Fruit fly (Drosophila melanogaster): ENCODE data around the gene Cf2.

Gene Cf2

dm6 chr2L:4891914-4892469 lies 9.1 kb upstream of the Cf2 start, which contains the start of gene CG3036 (continued):
- peak; percentile 77 for TF ChIP-seq Opbp (GFP tag; IDR thresholded peaks at IDR 0.05; ENCODE audit: partially characterized antibody)
- TF ChIP-seq Vsx1 (GFP tag; optimal IDR thresholded peaks at IDR 0.05), result peak; percentile 6
- peak; percentile 91 for TF ChIP-seq CG12769 (tag; optimal IDR thresholded peaks at IDR 0.05)
- peak; percentile 29 for TF ChIP-seq nmo (GFP tag; optimal IDR thresholded peaks at IDR 0.05)
- TF ChIP-seq Hr51 (GFP tag; optimal IDR thresholded peaks at IDR 0.05), result peak in 1 of 2 experiments; percentile 27
- TF ChIP-seq wdn (GFP tag; IDR thresholded peaks at IDR 0.05), result 0 out of 2 replicates have a peak, but pooled peaks have one; percentile 15
- peak; percentile 90 for TF ChIP-seq Med (GFP tag)
- TF ChIP-seq Dad (GFP tag; optimal IDR thresholded peaks at IDR 0.05), result peak; percentile 10
- TF ChIP-seq otp (GFP tag; IDR thresholded peaks at IDR 0.05), result peak; percentile 66; the same call in 1 of the 3 replicates
- TF ChIP-seq CG16815 (GFP tag; optimal IDR thresholded peaks at IDR 0.05), result no peak
- TF ChIP-seq CG2202 (tag; optimal IDR thresholded peaks at IDR 0.05), result peak; percentile 7
- TF ChIP-seq fd96Cb (tag; optimal IDR thresholded peaks at IDR 0.05), result no peak
- TF ChIP-seq crp (GFP tag; optimal IDR thresholded peaks at IDR 0.05), result peak in 1 of 2 experiments; percentile 44
- peak; percentile 76 for TF ChIP-seq CG11504 (tag; optimal IDR thresholded peaks at IDR 0.05)
- peak; percentile 79 for TF ChIP-seq CG8359 (GFP tag; optimal IDR thresholded peaks at IDR 0.05; ENCODE audit: borderline replicate concordance)
- TF ChIP-seq CG16779 (GFP tag; IDR thresholded peaks at IDR 0.05), result peak; percentile 67; the same call in 1 of the 2 replicates
- TF ChIP-seq Side (GFP tag; optimal IDR thresholded peaks at IDR 0.05), result peak; percentile 53
- peak; percentile 57; the same call in 1 of the 2 replicates for TF ChIP-seq Atf6 (GFP tag; IDR thresholded peaks at IDR 0.05)
- TF ChIP-seq sens (GFP tag), result peak; percentile 82
- peak; percentile 27 for TF ChIP-seq chn (GFP tag; optimal IDR thresholded peaks at IDR 0.05)
- peak; percentile 88 for TF ChIP-seq scrt (GFP tag; optimal IDR thresholded peaks at IDR 0.05)
- no peak for TF ChIP-seq prd (optimal IDR thresholded peaks at IDR 0.05)
- 0 out of 3 replicates have a peak, but pooled peaks have one; percentile 22 for TF ChIP-seq prd (GFP tag; IDR thresholded peaks at IDR 0.05)
- TF ChIP-seq bsh (GFP tag; optimal IDR thresholded peaks at IDR 0.05), result peak; percentile 23 to 37
- TF ChIP-seq CG4360 (GFP tag; IDR thresholded peaks at IDR 0.05), result peak; percentile 98
- peak; percentile 39; the same call in 1 of the 3 replicates for TF ChIP-seq B-H1 (GFP tag; IDR thresholded peaks at IDR 0.05)
- TF ChIP-seq Hr78 (GFP tag; optimal IDR thresholded peaks at IDR 0.05), result peak in 1 of 2 experiments; percentile 32
- no peak for TF ChIP-seq ase (GFP tag; IDR thresholded peaks at IDR 0.05)
- no peak for TF ChIP-seq sr (GFP tag; IDR thresholded peaks at IDR 0.05)
- no peak for TF ChIP-seq CG4730 (GFP tag; IDR thresholded peaks at IDR 0.05)
- peak; percentile 14 for TF ChIP-seq CG4282 (GFP tag; optimal IDR thresholded peaks at IDR 0.05)
- TF ChIP-seq CG8924 (tag; optimal IDR thresholded peaks at IDR 0.05), result peak; percentile 77
- peak; percentile 14 for TF ChIP-seq CG12659 (GFP tag; optimal IDR thresholded peaks at IDR 0.05)
- TF ChIP-seq nom (GFP tag; optimal IDR thresholded peaks at IDR 0.05), result peak; percentile 18
- TF ChIP-seq BEAF-32 (GFP tag; optimal IDR thresholded peaks at IDR 0.05), result no peak
- no peak for TF ChIP-seq tap (tag; optimal IDR thresholded peaks at IDR 0.05)
- TF ChIP-seq CG14710 (tag; optimal IDR thresholded peaks at IDR 0.05), result peak; percentile 9
- 0 out of 2 replicates have a peak, but pooled peaks have one; percentile 19 for TF ChIP-seq rib (GFP tag; IDR thresholded peaks at IDR 0.05)
- TF ChIP-seq tna (GFP tag; IDR thresholded peaks at IDR 0.05; ENCODE audit: partially characterized antibody), result peak; percentile 69
- TF ChIP-seq CG34422 (GFP tag; IDR thresholded peaks at IDR 0.05), result peak; percentile 56; the same call in 1 of the 3 replicates
- TF ChIP-seq CG4424 (GFP tag; optimal IDR thresholded peaks at IDR 0.05), result peak; percentile 5
- peak; percentile 4 for TF ChIP-seq wek (GFP tag; optimal IDR thresholded peaks at IDR 0.05)
- TF ChIP-seq Dip3 (GFP tag; optimal IDR thresholded peaks at IDR 0.05), result no peak
- no peak for TF ChIP-seq MBD-R2 (GFP tag; IDR thresholded peaks at IDR 0.05)
- TF ChIP-seq CG11695 (GFP tag; IDR thresholded peaks at IDR 0.05), result 0 out of 3 replicates have a peak, but pooled peaks have one; percentile 9
- peak; percentile 67 for TF ChIP-seq BtbVII (GFP tag; optimal IDR thresholded peaks at IDR 0.05)
- TF ChIP-seq CG13894 (tag; optimal IDR thresholded peaks at IDR 0.05), result peak; percentile 66
- 0 out of 3 replicates have a peak, but pooled peaks have one; percentile 48 for TF ChIP-seq Dbx (GFP tag; IDR thresholded peaks at IDR 0.05)
